Fruit fly (Drosophila melanogaster) whole organism, pupa: Measurements from ENCODE around the gene CG1785.

Experiments used
- CG10348 ChIP-seq: fragments of 200-800 bp; sonication (Bioruptor generic); IDR thresholded peaks from 2 replicates; pipeline ENCODE4 v1.3.6; 2022; ENCODE audit warnings: missing biosample characterization, missing genetic modification characterization
- CG13204 ChIP-seq: fragments of 200-800 bp; sonication (Bioruptor generic); optimal IDR thresholded peaks from 2 replicates; lab custom pipeline; 2018; ENCODE audit warnings: missing biosample characterization, mild to moderate bottlenecking, missing genetic modification characterization, moderate library complexity
- CG15710 ChIP-seq: fragments of 200-800 bp; sonication (Bioruptor generic); optimal IDR thresholded peaks from 2 replicates; lab custom pipeline; 2018; ENCODE audit warnings: missing biosample characterization, mild to moderate bottlenecking, missing genetic modification characterization, moderate library complexity
- CG17806 ChIP-seq: fragments of 200-800 bp; sonication (Bioruptor generic); optimal IDR thresholded peaks from 2 replicates; lab custom pipeline; 2018; ENCODE audit warnings: missing biosample characterization, mild to moderate bottlenecking, missing genetic modification characterization, moderate library complexity
- CG34367 ChIP-seq: fragments of 200-800 bp; sonication (Bioruptor generic); optimal IDR thresholded peaks from 2 replicates; lab custom pipeline; 2018; ENCODE audit warnings: missing biosample characterization, mild to moderate bottlenecking, missing genetic modification characterization
- CG4496 ChIP-seq: fragments of 200-800 bp; sonication (Bioruptor generic); IDR thresholded peaks from 3 replicates; pipeline ENCODE4 v1.3.6; 2022; ENCODE audit warnings: missing biosample characterization, missing genetic modification characterization
- CG8159 ChIP-seq: fragments of 200-800 bp; sonication (Bioruptor generic); optimal IDR thresholded peaks from 3 replicates; lab custom pipeline; 2018; ENCODE audit warnings: missing biosample characterization, mild to moderate bottlenecking, missing genetic modification characterization, moderate library complexity
- CG8301 ChIP-seq: fragments of 200-800 bp; sonication (Bioruptor generic); optimal IDR thresholded peaks from 2 replicates; lab custom pipeline; 2018; ENCODE audit warnings: missing biosample characterization, mild to moderate bottlenecking, missing genetic modification characterization
- EcR ChIP-seq: fragments of 200-800 bp; sonication (Bioruptor generic); optimal IDR thresholded peaks from 3 replicates; lab custom pipeline; 2019; ENCODE audit warnings: missing biosample characterization, missing genetic modification characterization, mild to moderate bottlenecking, moderate library complexity, missing genetic modification reagents
- Ets98B ChIP-seq: fragments of 200-800 bp; sonication (Bioruptor generic); IDR thresholded peaks from 2 replicates; pipeline ENCODE4 v1.3.6; 2022; ENCODE audit warnings: missing biosample characterization, missing genetic modification characterization
- Pif1B ChIP-seq: fragments of 200-800 bp; sonication (Bioruptor generic); optimal IDR thresholded peaks from 3 replicates; lab custom pipeline; 2016; ENCODE audit warnings: missing biosample characterization, missing genetic modification characterization
- fd96Ca ChIP-seq: fragments of 200-800 bp; sonication (Bioruptor generic); IDR thresholded peaks from 3 replicates; pipeline ENCODE4 v1.3.6; 2022; ENCODE audit warnings: missing biosample characterization, missing genetic modification characterization
- gl ChIP-seq: fragments of 200-800 bp; sonication (Bioruptor generic); optimal IDR thresholded peaks from 2 replicates; lab custom pipeline; 2018; ENCODE audit warnings: missing biosample characterization, mild to moderate bottlenecking, missing genetic modification characterization
- rn ChIP-seq: fragments of 200-800 bp; sonication (Bioruptor generic); IDR thresholded peaks from 2 replicates; pipeline ENCODE4 v1.3.6; 2022; ENCODE audit warnings: missing biosample characterization, missing genetic modification characterization

dm6 chrX:8681822-8682632 lies 32.7 kb upstream of the CG1785 start:
- no peak for TF ChIP-seq CG8301 (tag; lab: Kevin White, UChicago)
- no peak for TF ChIP-seq CG15710 (tag; lab: Kevin White, UChicago)
- TF ChIP-seq CG13204 (GFP tag; lab: Kevin White, UChicago) = no peak
- TF ChIP-seq CG17806 (tag; lab: Kevin White, UChicago) = no peak
- TF ChIP-seq gl (tag; lab: Kevin White, UChicago) = no peak
- TF ChIP-seq CG4496 (GFP tag; lab: Robert Waterston, UW) = peak; percentile 37; the same call in 1 of the 3 replicates
- TF ChIP-seq CG10348 (GFP tag; lab: Robert Waterston, UW) = no peak
- no peak for TF ChIP-seq fd96Ca (GFP tag; lab: Robert Waterston, UW)
- TF ChIP-seq CG8159 (tag; lab: Kevin White, UChicago) = no peak
- no peak for TF ChIP-seq Pif1B (GFP tag; lab: Kevin White, UChicago)
- TF ChIP-seq CG34367 = no peak
- TF ChIP-seq rn (GFP tag; lab: Robert Waterston, UW) = no peak
- peak; percentile 27; the same call in 1 of the 2 replicates for TF ChIP-seq Ets98B (GFP tag; lab: Robert Waterston, UW)
- no peak for TF ChIP-seq EcR (GFP tag; lab: Kevin White, UChicago)
